Worm (Caenorhabditis elegans): Measurements from ENCODE around the gene clh-2.

The clh-2 gene

ce11 chrII:11351599-11351998, at the start of gene clh-2:
clh-2 (plus strand) TSS chrII:11351899.
- TF ChIP-seq lsy-2 (tag; optimal IDR thresholded peaks at IDR 0.05) (no peak), alr-1 (tag; optimal IDR thresholded peaks at IDR 0.05) (no peak), lin-39 (tag; optimal IDR thresholded peaks at IDR 0.05) (no peak), nhr-21 (tag; optimal IDR thresholded peaks at IDR 0.05) (no peak), mdl-1 (tag; optimal IDR thresholded peaks at IDR 0.05) (no peak), blmp-1 (tag; optimal IDR thresholded peaks at IDR 0.05; ENCODE audit: insufficient read depth) (no peak), nhr-12 (tag; optimal IDR thresholded peaks at IDR 0.05) (no peak), sma-3 (GFP tag; optimal IDR thresholded peaks at IDR 0.05) (no peak), egl-27 (tag; optimal IDR thresholded peaks at IDR 0.05) (no peak), nhr-237 (tag; optimal IDR thresholded peaks at IDR 0.05) (no peak), unc-39 (tag; optimal IDR thresholded peaks at IDR 0.05) (no peak), lin-11 (tag; optimal IDR thresholded peaks at IDR 0.05) (no peak)

- no peak for TF ChIP-seq mdl-1 (tag; optimal IDR thresholded peaks at IDR 0.05)
- no peak for TF ChIP-seq lsy-2 (tag; optimal IDR thresholded peaks at IDR 0.05)
- TF ChIP-seq unc-55 (GFP tag; optimal IDR thresholded peaks at IDR 0.05), result no peak
- no peak for TF ChIP-seq nhr-12 (tag; optimal IDR thresholded peaks at IDR 0.05)
- no peak for TF ChIP-seq ztf-4 (tag; optimal IDR thresholded peaks at IDR 0.05)
- no peak for TF ChIP-seq nhr-10 (tag; optimal IDR thresholded peaks at IDR 0.05)
- no peak for TF ChIP-seq gmeb-1 (tag; optimal IDR thresholded peaks at IDR 0.05)
- no peak for TF ChIP-seq nhr-129 (tag; optimal IDR thresholded peaks at IDR 0.05)
- TF ChIP-seq C34F6.9 (tag; optimal IDR thresholded peaks at IDR 0.05), result no peak
- TF ChIP-seq egl-27 (tag; optimal IDR thresholded peaks at IDR 0.05), result no peak
- no peak for TF ChIP-seq elt-3 (tag; optimal IDR thresholded peaks at IDR 0.05)
- no peak for TF ChIP-seq aly-2 (tag; optimal IDR thresholded peaks at IDR 0.05)
- no peak for TF ChIP-seq ceh-82 (tag; optimal IDR thresholded peaks at IDR 0.05)
- no peak for TF ChIP-seq R02D3.7 (tag; optimal IDR thresholded peaks at IDR 0.05)
- TF ChIP-seq unc-39 (tag; optimal IDR thresholded peaks at IDR 0.05), result no peak
- no peak for TF ChIP-seq Y55F3AM.14 (GFP tag; optimal IDR thresholded peaks at IDR 0.05)
- TF ChIP-seq nhr-6 (tag; optimal IDR thresholded peaks at IDR 0.05), result no peak
- no peak for TF ChIP-seq skn-1 (tag; optimal IDR thresholded peaks at IDR 0.05)
These were observed 49.1 kb upstream of the clh-2 start, which contains the start of gene samp-1 for ce11 chrII:11302591-11302990. samp-1 (plus strand) TSS chrII:11302891.

- no peak for TF ChIP-seq egl-27 (tag; optimal IDR thresholded peaks at IDR 0.05)
- TF ChIP-seq lin-39 (tag; optimal IDR thresholded peaks at IDR 0.05), result no peak
- no peak for TF ChIP-seq nhr-25 (tag; optimal IDR thresholded peaks at IDR 0.05)
- no peak for TF ChIP-seq nhr-10 (tag; optimal IDR thresholded peaks at IDR 0.05)
- no peak for TF ChIP-seq dmd-4 (tag; optimal IDR thresholded peaks at IDR 0.05)
- no peak for TF ChIP-seq unc-39 (tag; optimal IDR thresholded peaks at IDR 0.05)
- TF ChIP-seq lsy-2 (tag; optimal IDR thresholded peaks at IDR 0.05), result peak in 1 of 2 experiments; percentile 25
- peak; percentile 39 for TF ChIP-seq unc-55 (GFP tag; optimal IDR thresholded peaks at IDR 0.05)
- peak; percentile 30 for TF ChIP-seq sma-9 (GFP tag; optimal IDR thresholded peaks at IDR 0.05)
- no peak for TF ChIP-seq sma-9 (tag; optimal IDR thresholded peaks at IDR 0.05)
- no peak for TF ChIP-seq nhr-23 (tag; optimal IDR thresholded peaks at IDR 0.05)
- TF ChIP-seq gmeb-1 (tag; optimal IDR thresholded peaks at IDR 0.05), result no peak
- TF ChIP-seq elt-1 (tag; optimal IDR thresholded peaks at IDR 0.05), result no peak
- peak; percentile 41 for TF ChIP-seq C34F6.9 (tag; optimal IDR thresholded peaks at IDR 0.05)
- no peak for TF ChIP-seq lin-13 (GFP tag; optimal IDR thresholded peaks at IDR 0.05)
- no peak for TF ChIP-seq ceh-16 (tag; optimal IDR thresholded peaks at IDR 0.05)
- TF ChIP-seq lin-11 (tag; optimal IDR thresholded peaks at IDR 0.05), result no peak
- no peak for TF ChIP-seq nhr-6 (tag; optimal IDR thresholded peaks at IDR 0.05)
- no peak for TF ChIP-seq nhr-77 (tag; optimal IDR thresholded peaks at IDR 0.05)
- TF ChIP-seq F13H6.1 (tag; optimal IDR thresholded peaks at IDR 0.05), result peak; percentile 58
- TF ChIP-seq nhr-129 (tag; optimal IDR thresholded peaks at IDR 0.05), result peak; percentile 32
- peak in 1 of 2 experiments; percentile 7 for TF ChIP-seq mdl-1 (tag; optimal IDR thresholded peaks at IDR 0.05)
These were observed 45.9 kb upstream of the clh-2 start, which contains the start of gene rsf-1 for ce11 chrII:11305627-11306449. rsf-1 (plus strand) TSS chrII:11306399.

ce11 chrII:11307332-11307731, 44.4 kb upstream of the clh-2 start:
- TF ChIP-seq sma-9 (GFP tag; optimal IDR thresholded peaks at IDR 0.05) (no peak), sma-9 (tag; optimal IDR thresholded peaks at IDR 0.05) (no peak), lin-13 (GFP tag; optimal IDR thresholded peaks at IDR 0.05) (no peak), nhr-129 (tag; optimal IDR thresholded peaks at IDR 0.05) (peak; percentile 26), ceh-16 (tag; optimal IDR thresholded peaks at IDR 0.05) (no peak), dmd-4 (tag; optimal IDR thresholded peaks at IDR 0.05) (no peak), C34F6.9 (tag; optimal IDR thresholded peaks at IDR 0.05) (no peak), nhr-25 (tag; optimal IDR thresholded peaks at IDR 0.05) (peak; percentile 61), nhr-12 (tag; optimal IDR thresholded peaks at IDR 0.05) (no peak), blmp-1 (tag; optimal IDR thresholded peaks at IDR 0.05; ENCODE audit: insufficient read depth) (peak; percentile 92)
